Worm (Caenorhabditis elegans): ENCODE measurements around the gene ogt-1.

The ogt-1 gene

DNA sequence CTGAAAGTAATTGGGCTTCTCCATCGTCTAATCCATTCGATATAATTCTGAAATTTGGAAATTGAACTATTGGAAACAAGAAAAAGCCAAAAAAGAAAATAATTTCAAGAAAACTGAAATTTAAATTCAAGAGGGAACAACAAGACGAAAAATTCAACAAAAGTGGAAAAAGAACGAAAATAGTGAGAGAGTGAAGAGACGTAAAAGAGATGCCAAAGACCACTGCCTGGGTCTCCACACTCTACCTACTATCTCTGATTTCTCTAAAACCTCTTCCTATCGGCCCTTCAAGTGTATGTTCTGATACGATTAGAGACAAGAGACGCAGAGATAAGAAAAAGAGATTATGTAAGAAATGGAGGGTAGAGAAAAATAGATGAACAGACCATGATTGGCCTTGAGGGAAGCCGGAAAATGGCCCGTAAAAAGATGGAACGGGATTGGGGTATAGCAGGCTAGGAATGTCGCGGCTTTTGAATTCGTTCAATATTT, at the start of gene ogt-1:
TSS of gene ogt-1 (minus strand) at position 51 of the 492 bp plus-strand sequence.
- TF ChIP-seq cog-1 (tag; optimal IDR thresholded peaks at IDR 0.05) = peak; percentile 47
- peak; percentile 69; the same call in 1 of the 2 replicates for TF ChIP-seq ztf-29 (GFP tag; IDR thresholded peaks at IDR 0.05)
- TF ChIP-seq ztf-23 (GFP tag; IDR thresholded peaks at IDR 0.05) = peak; percentile 57; the same call in 1 of the 2 replicates
- no peak for TF ChIP-seq med-1 (GFP tag; optimal IDR thresholded peaks at IDR 0.05; ENCODE audit: insufficient read depth)

DNA sequence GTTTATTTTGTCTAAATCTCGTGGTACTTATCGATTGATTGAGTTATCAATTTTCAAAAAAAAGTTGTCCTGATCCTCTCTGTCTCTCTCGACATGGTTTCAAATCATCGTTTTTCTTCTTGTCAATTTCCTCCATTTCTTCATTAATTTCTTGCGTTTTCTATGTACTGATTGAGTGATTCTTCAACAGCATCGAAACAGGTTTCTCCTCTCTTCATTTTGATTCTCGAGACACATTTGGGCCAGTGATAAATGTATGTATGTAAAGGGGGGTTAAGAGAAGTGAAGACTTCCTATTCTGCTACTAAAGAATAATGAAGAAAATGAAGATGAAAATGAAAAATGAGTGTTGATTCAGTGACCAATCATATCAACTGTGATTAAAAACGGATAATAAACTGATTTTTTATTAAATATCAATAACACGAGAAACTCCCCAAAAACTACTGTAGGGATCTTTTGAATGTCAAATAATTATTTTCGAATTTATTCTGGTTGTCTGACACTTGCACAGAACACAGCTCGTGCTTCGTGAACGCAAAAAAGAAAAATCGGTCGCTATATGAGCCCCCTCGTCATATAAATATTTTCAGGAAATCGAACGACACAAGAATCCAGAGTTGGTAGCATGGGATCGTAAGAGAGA, 49.7 kb upstream of the ogt-1 start:
- TF ChIP-seq ref-1 (GFP tag; conservative IDR thresholded peaks at IDR 0.05) (no peak), klf-2 (GFP tag; conservative IDR thresholded peaks at IDR 0.05) (no peak), med-1 (GFP tag; optimal IDR thresholded peaks at IDR 0.05; ENCODE audit: insufficient read depth) (no peak), tab-1 (GFP tag; IDR thresholded peaks at IDR 0.05) (no peak), ztf-29 (GFP tag; IDR thresholded peaks at IDR 0.05) (no peak), T22C8.4 (GFP tag; IDR thresholded peaks at IDR 0.05) (no peak), flt-1 (GFP tag; IDR thresholded peaks at IDR 0.05) (no peak), cog-1 (tag; optimal IDR thresholded peaks at IDR 0.05) (no peak)

DNA sequence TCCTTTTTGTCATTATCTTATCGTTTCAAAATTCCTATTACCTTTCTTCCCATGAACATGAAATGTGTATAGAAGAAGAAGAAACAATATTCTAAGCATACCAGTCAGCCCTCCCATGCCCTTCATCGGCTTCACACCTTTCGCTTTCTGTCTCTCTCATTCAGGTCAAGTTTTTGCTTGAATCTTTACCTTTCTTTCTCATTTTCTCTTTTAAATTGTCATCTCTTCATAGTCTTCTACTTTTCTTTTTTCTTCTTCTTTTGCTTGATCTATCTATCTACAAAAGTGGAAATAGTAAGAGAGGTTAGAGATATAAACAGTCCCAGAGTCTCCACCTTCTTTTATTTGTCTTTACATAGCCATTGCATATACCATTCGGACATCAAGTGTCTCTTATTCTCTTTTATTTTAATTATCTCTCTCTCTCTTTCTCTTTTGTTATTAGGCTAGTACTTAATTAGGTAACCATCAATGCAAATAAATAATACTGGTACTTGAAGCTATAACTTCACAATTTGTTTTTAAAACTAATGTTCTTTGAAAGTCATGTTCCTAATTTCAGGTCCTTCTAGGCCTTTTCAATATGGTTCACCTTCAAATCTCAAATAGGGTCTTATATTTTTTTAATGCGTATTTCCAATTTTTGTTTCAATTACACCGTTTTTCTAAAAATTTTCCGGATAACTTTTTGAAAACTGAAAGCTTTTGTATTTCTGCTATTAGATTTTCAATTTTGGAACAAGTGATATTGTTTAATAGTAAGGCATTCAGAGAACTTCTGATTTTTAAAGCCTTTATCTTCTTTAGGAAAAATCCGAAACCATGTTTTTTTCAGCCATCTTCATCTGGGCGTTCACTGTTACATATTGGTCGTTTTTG, 48.0 kb upstream of the ogt-1 start, which contains the start of gene dpy-31:
TSS of gene dpy-31 (plus strand) at position 829 of the 879 bp plus-strand sequence.
- no peak for TF ChIP-seq tab-1 (GFP tag; IDR thresholded peaks at IDR 0.05)
- peak; percentile 31; the same call in 1 of the 2 replicates for TF ChIP-seq ztf-29 (GFP tag; IDR thresholded peaks at IDR 0.05)

DNA sequence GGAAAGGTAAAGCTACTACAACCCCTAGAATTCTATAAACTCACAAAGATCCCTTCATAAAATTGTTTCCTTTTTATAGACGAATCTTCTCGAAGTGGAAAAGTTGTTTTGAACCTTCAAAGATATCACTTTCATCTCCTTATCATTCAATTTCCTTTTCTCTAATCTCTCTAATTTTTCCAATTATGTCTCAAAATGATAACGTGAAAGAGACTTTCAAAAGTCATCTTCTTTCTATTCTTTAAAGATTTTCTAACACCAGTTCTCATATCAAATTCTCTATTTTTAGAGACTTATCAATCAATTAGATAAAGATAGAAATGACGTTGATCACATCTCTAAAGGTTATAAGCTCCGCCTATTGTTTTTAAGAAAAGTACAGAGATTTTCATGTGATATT, 45.9 kb upstream of the ogt-1 start:
- TF ChIP-seq klf-2 (GFP tag; conservative IDR thresholded peaks at IDR 0.05) (no peak), ztf-29 (GFP tag; IDR thresholded peaks at IDR 0.05) (no peak), T22C8.4 (GFP tag; IDR thresholded peaks at IDR 0.05) (no peak), ztf-23 (GFP tag; IDR thresholded peaks at IDR 0.05) (no peak), cog-1 (tag; optimal IDR thresholded peaks at IDR 0.05) (no peak), med-1 (GFP tag; optimal IDR thresholded peaks at IDR 0.05; ENCODE audit: insufficient read depth) (no peak), ref-1 (GFP tag; conservative IDR thresholded peaks at IDR 0.05) (no peak), flt-1 (GFP tag; IDR thresholded peaks at IDR 0.05) (no peak), tab-1 (GFP tag; IDR thresholded peaks at IDR 0.05) (no peak)

DNA sequence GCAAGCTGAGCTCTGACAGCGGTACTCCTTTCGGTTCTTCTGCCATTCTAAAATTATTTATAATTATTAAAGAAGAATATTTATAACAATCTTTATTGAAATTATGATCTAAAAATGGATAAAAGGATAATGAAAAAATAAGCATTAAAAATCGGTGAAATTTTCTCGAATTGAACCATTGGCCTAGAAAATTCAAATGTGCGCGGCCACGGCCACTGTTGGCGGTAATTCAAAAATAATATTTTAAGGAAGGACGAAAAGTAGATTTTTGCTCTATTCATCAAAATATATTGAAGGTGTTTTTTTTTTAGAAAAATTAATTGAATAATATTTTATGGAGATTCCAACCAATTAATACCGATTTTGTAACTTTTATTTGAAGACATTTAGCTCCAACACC, 45.2 kb upstream of the ogt-1 start, which contains the start of gene pfd-5:
TSS of gene pfd-5 (minus strand) at position 47 of the 400 bp plus-strand sequence.
- no peak for TF ChIP-seq ztf-29 (GFP tag; IDR thresholded peaks at IDR 0.05)
- TF ChIP-seq cog-1 (tag; optimal IDR thresholded peaks at IDR 0.05) = peak; percentile 52
- TF ChIP-seq med-1 (GFP tag; optimal IDR thresholded peaks at IDR 0.05; ENCODE audit: insufficient read depth) = no peak
- TF ChIP-seq flt-1 (GFP tag; IDR thresholded peaks at IDR 0.05) = peak; percentile 84
- no peak for TF ChIP-seq tab-1 (GFP tag; IDR thresholded peaks at IDR 0.05)
- peak; percentile 71; the same call in 1 of the 2 replicates for TF ChIP-seq klf-2 (GFP tag; conservative IDR thresholded peaks at IDR 0.05)
- no peak; the same call in 1 of the 2 replicates for TF ChIP-seq T22C8.4 (GFP tag; IDR thresholded peaks at IDR 0.05)
- TF ChIP-seq ref-1 (GFP tag; conservative IDR thresholded peaks at IDR 0.05) = no peak
- peak; percentile 74 for TF ChIP-seq ztf-23 (GFP tag; IDR thresholded peaks at IDR 0.05)

DNA sequence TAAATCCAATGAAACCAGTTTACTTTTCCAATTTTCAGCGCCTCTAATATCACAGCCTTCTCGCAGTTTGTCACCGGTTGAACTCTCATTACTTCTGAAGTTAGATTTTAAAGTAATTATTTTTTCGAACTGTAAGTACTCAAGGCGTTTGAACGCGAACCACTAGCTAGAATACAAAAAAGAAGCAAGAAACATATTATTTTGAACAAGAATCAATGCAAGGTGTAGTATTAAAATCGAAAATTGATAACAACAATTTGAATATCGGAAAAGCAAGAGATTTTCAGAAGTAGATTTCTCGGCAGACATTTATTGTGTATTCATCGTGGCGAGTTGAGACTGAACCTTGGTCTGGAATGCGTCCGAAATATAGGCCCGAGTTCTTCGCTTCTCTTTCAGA, 44.4 kb upstream of the ogt-1 start, which contains the start of gene exos-9:
TSS of gene exos-9 (minus strand) at position 101 of the 400 bp plus-strand sequence.
- TF ChIP-seq med-1 (GFP tag; optimal IDR thresholded peaks at IDR 0.05; ENCODE audit: insufficient read depth) (no peak), tab-1 (GFP tag; IDR thresholded peaks at IDR 0.05) (no peak), T22C8.4 (GFP tag; IDR thresholded peaks at IDR 0.05) (no peak), ref-1 (GFP tag; conservative IDR thresholded peaks at IDR 0.05) (no peak), ztf-23 (GFP tag; IDR thresholded peaks at IDR 0.05) (no peak), klf-2 (GFP tag; conservative IDR thresholded peaks at IDR 0.05) (no peak), flt-1 (GFP tag; IDR thresholded peaks at IDR 0.05) (no peak), ztf-29 (GFP tag; IDR thresholded peaks at IDR 0.05) (no peak), cog-1 (tag; optimal IDR thresholded peaks at IDR 0.05) (no peak)

DNA sequence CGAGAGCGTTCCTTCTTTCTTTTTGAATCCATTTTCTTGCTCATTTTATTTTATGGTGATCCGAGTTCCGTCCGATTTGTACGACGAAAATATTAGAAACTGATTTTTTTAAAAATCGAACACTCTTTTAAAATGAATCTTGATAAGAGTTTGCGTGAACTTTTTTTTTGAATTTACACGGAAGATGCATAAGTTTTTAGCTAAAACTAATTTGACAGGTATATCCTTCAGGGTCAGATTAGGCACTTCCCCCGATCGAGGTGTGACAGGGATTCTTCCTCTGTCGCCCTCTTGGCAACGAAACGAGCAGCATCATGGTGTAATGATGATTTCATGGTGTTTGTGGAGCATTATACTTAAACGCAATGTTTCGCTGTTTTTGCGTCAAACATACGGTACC, 41.7 kb upstream of the ogt-1 start, which contains the start of gene F37C12.18:
TSS of gene F37C12.18 (minus strand) at position 101 of the 400 bp plus-strand sequence.
- TF ChIP-seq ref-1 (GFP tag; conservative IDR thresholded peaks at IDR 0.05) = no peak
- TF ChIP-seq ztf-23 (GFP tag; IDR thresholded peaks at IDR 0.05) = no peak
- no peak for TF ChIP-seq T22C8.4 (GFP tag; IDR thresholded peaks at IDR 0.05)
- TF ChIP-seq ztf-29 (GFP tag; IDR thresholded peaks at IDR 0.05) = no peak
- TF ChIP-seq flt-1 (GFP tag; IDR thresholded peaks at IDR 0.05) = no peak
- no peak for TF ChIP-seq klf-2 (GFP tag; conservative IDR thresholded peaks at IDR 0.05)
- no peak for TF ChIP-seq tab-1 (GFP tag; IDR thresholded peaks at IDR 0.05)
- no peak for TF ChIP-seq cog-1 (tag; optimal IDR thresholded peaks at IDR 0.05)
- no peak for TF ChIP-seq med-1 (GFP tag; optimal IDR thresholded peaks at IDR 0.05; ENCODE audit: insufficient read depth)

DNA sequence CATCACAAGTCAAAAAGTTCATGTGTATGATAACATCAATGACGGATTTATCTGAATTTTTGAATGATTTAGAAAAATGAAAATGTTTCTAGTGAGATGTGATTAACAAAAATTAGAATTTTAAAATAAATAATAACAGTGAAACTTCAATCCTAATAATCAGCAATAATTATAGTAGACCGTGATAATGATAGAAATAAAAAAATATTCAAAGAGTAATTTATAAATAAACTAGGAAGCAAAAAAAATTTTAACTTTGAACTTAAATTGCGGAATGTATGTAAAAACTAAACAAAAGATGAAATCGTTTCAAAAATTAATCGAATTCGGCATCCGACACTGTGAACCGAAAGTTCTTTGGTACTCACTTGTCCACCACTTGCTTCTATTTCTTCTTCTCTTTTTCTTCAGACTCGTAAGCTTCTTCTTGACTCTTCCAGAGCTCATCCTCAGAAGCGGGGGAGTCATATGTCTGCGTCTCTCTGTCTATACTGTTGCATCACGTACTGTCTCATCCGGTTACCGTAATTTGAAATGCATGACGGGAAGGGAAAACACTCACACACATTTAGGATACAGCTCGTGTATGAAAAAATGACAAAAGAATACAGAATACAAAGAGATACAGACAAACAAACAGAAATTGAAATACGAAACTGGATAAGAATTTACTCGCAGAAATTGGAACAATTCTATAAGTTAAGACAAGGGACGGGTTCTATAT, 39.5 kb upstream of the ogt-1 start, which contains the start of gene mec-14:
TSS of gene mec-14 (minus strand) at position 51 of the 724 bp plus-strand sequence.
- TF ChIP-seq ref-1 (GFP tag; conservative IDR thresholded peaks at IDR 0.05) = no peak
- no peak for TF ChIP-seq ztf-29 (GFP tag; IDR thresholded peaks at IDR 0.05)
- no peak for TF ChIP-seq klf-2 (GFP tag; conservative IDR thresholded peaks at IDR 0.05)
- no peak for TF ChIP-seq T22C8.4 (GFP tag; IDR thresholded peaks at IDR 0.05)

Measured in whole organism, midembryonic.